Worm (Caenorhabditis elegans) whole organism, late embryonic: ENCODE data around the gene mpk-1.

Experiments
- C08G9.2 ChIP-seq: sonication (generic microtip); optimal IDR thresholded peaks from 2 replicates; lab custom pipeline; 2016; ENCODE audit warnings: mild to moderate bottlenecking, missing genetic modification characterization, moderate library complexity, missing compliant biosample characterization
- F13H6.1 ChIP-seq: sonication (generic microtip); optimal IDR thresholded peaks from 2 replicates; lab custom pipeline; 2016; ENCODE audit warnings: missing genetic modification characterization, missing compliant biosample characterization
- K02D7.2 ChIP-seq: sonication (generic microtip); optimal IDR thresholded peaks from 2 replicates; lab custom pipeline; 2017; ENCODE audit warnings: mild to moderate bottlenecking, missing genetic modification characterization, missing compliant biosample characterization
- K09A11.1 ChIP-seq: sonication (generic microtip); optimal IDR thresholded peaks from 2 replicates; lab custom pipeline; 2017; ENCODE audit warnings: antibody characterized with exemption, mild to moderate bottlenecking, missing genetic modification characterization, missing compliant biosample characterization; ENCODE audit not compliant: insufficient read depth
- ama-1 ChIP-seq: fragments of 150-350 bp; optimal IDR thresholded peaks from 2 replicates; lab custom pipeline; 2014
- ceh-14 ChIP-seq: sonication (generic microtip); optimal IDR thresholded peaks from 2 replicates; lab custom pipeline; 2016; ENCODE audit warnings: missing genotype, missing genetic modification characterization, missing compliant biosample characterization
- ceh-19 ChIP-seq: fragments of 200-800 bp; sonication (Bioruptor generic); optimal IDR thresholded peaks from 2 replicates; lab custom pipeline; 2018; ENCODE audit warnings: mild to moderate bottlenecking, missing genetic modification characterization, missing compliant biosample characterization
- ceh-22 ChIP-seq: sonication (generic microtip); optimal IDR thresholded peaks from 2 replicates; lab custom pipeline; 2017; ENCODE audit warnings: missing biosample characterization, missing genetic modification characterization
- ceh-31 ChIP-seq: sonication (generic microtip); optimal IDR thresholded peaks from 2 replicates; lab custom pipeline; 2016; ENCODE audit warnings: missing genetic modification characterization, missing compliant biosample characterization
- ceh-34 ChIP-seq: sonication (generic microtip); optimal IDR thresholded peaks from 2 replicates; lab custom pipeline; 2016; ENCODE audit warnings: mild to moderate bottlenecking, missing genetic modification characterization, missing compliant biosample characterization
- ceh-45 ChIP-seq: fragments of 200-800 bp; sonication (Bioruptor generic); IDR thresholded peaks from 2 replicates; pipeline ENCODE4 v1.3.6; 2022; ENCODE audit warnings: missing genetic modification reagents, missing genetic modification characterization, missing compliant biosample characterization
- ceh-6 ChIP-seq: fragments of 200-800 bp; sonication (Bioruptor generic); optimal IDR thresholded peaks from 2 replicates; lab custom pipeline; 2018; ENCODE audit warnings: mild to moderate bottlenecking, missing genetic modification characterization, missing compliant biosample characterization
- ceh-9 ChIP-seq: sonication (generic microtip); optimal IDR thresholded peaks from 2 replicates; lab custom pipeline; 2016; ENCODE audit warnings: mild to moderate bottlenecking, missing genetic modification characterization, inconsistent platforms, missing compliant biosample characterization
- che-1 ChIP-seq: sonication (generic microtip); optimal IDR thresholded peaks from 2 replicates; lab custom pipeline; 2016; ENCODE audit warnings: mild to moderate bottlenecking, missing genetic modification characterization, missing compliant biosample characterization
- elt-2 ChIP-seq: sonication (generic microtip); optimal IDR thresholded peaks from 2 replicates; lab custom pipeline; 2016; ENCODE audit warnings: missing genetic modification reagents, missing genetic modification characterization, missing compliant biosample characterization
- ets-4 ChIP-seq: sonication (generic microtip); optimal IDR thresholded peaks from 2 replicates; lab custom pipeline; 2016; ENCODE audit warnings: missing genetic modification characterization, missing compliant biosample characterization
- fkh-10 ChIP-seq: fragments of 150-350 bp; optimal IDR thresholded peaks from 2 replicates; lab custom pipeline; 2014; ENCODE audit warnings: missing biosample characterization, missing genetic modification reagents, missing genetic modification characterization
- hlh-13 ChIP-seq: fragments of 200-800 bp; sonication (Bioruptor generic); optimal IDR thresholded peaks from 2 replicates; lab custom pipeline; 2018; ENCODE audit warnings: mild to moderate bottlenecking, missing genetic modification characterization, missing compliant biosample characterization
- hlh-15 ChIP-seq: sonication (generic microtip); optimal IDR thresholded peaks from 2 replicates; lab custom pipeline; 2016; ENCODE audit warnings: missing genetic modification characterization, missing compliant biosample characterization
- hlh-30 ChIP-seq: sonication (generic microtip); optimal IDR thresholded peaks from 2 replicates; lab custom pipeline; 2017; ENCODE audit warnings: antibody characterized with exemption, missing genetic modification characterization, missing compliant biosample characterization; ENCODE audit not compliant: insufficient read depth
- hlh-8 ChIP-seq: sonication (generic microtip); optimal IDR thresholded peaks from 2 replicates; lab custom pipeline; 2016; ENCODE audit warnings: missing genotype, missing genetic modification characterization, missing compliant biosample characterization
- lin-11 ChIP-seq: fragments of 200-800 bp; sonication (Bioruptor generic); optimal IDR thresholded peaks from 2 replicates; lab custom pipeline; 2018; ENCODE audit warnings: mild to moderate bottlenecking, missing genetic modification characterization, missing compliant biosample characterization
- madf-2 ChIP-seq: sonication (generic microtip); optimal IDR thresholded peaks from 2 replicates; lab custom pipeline; 2017; ENCODE audit warnings: missing genetic modification characterization, missing compliant biosample characterization
- mec-3 ChIP-seq: sonication (generic microtip); optimal IDR thresholded peaks from 2 replicates; lab custom pipeline; 2016; ENCODE audit warnings: borderline replicate concordance, missing genetic modification characterization, missing compliant biosample characterization
- nfya-1 ChIP-seq: sonication (generic microtip); optimal IDR thresholded peaks from 2 replicates; lab custom pipeline; 2017; ENCODE audit warnings: missing genetic modification characterization, mild to moderate bottlenecking, missing compliant biosample characterization, antibody characterized with exemption, moderate library complexity
- nhr-11 ChIP-seq: fragments of 150-350 bp; optimal IDR thresholded peaks from 2 replicates; lab custom pipeline; 2014; ENCODE audit warnings: missing biosample characterization, missing genetic modification characterization
- pag-3 ChIP-seq: sonication (generic microtip); optimal IDR thresholded peaks from 2 replicates; lab custom pipeline; 2016; ENCODE audit warnings: missing compliant biosample characterization, missing genetic modification characterization, borderline replicate concordance
- pat-9 ChIP-seq: fragments of 200-800 bp; sonication (Bioruptor generic); optimal IDR thresholded peaks from 2 replicates; lab custom pipeline; 2018; ENCODE audit warnings: mild to moderate bottlenecking, missing genetic modification characterization, moderate library complexity, missing compliant biosample characterization
- ref-2 ChIP-seq: sonication (generic microtip); optimal IDR thresholded peaks from 2 replicates; lab custom pipeline; 2016; ENCODE audit warnings: missing genetic modification characterization, missing compliant biosample characterization
- rnt-1 ChIP-seq: sonication (generic microtip); optimal IDR thresholded peaks from 2 replicates; lab custom pipeline; 2016; ENCODE audit warnings: missing genetic modification characterization, missing compliant biosample characterization
- sdc-2 ChIP-seq: sonication (generic microtip); optimal IDR thresholded peaks from 2 replicates; lab custom pipeline; 2016; ENCODE audit warnings: missing genotype, missing genetic modification characterization, missing compliant biosample characterization
- tbx-2 ChIP-seq: sonication (generic microtip); optimal IDR thresholded peaks from 2 replicates; lab custom pipeline; 2016; ENCODE audit warnings: missing genetic modification characterization, missing compliant biosample characterization
- tbx-7 ChIP-seq: sonication (generic microtip); optimal IDR thresholded peaks from 2 replicates; lab custom pipeline; 2016; ENCODE audit warnings: missing genotype, missing genetic modification characterization, missing compliant biosample characterization
- unc-3 ChIP-seq, 2 experiments: fragments of 200-800 bp in 1 of 2; sonication (Bioruptor generic) in 1 of 2; sonication (generic microtip) in 1 of 2; conservative IDR thresholded peaks in 1 of 2; optimal IDR thresholded peaks in 1 of 2; 2 replicates each; pipeline versions ENCODE4 v1.3.6 to Lab custom; 2016 to 2022; ENCODE audit warnings: missing compliant biosample characterization in 2 of 2, missing genetic modification characterization in 2 of 2, missing genetic modification reagents in 1 of 2
- unc-86 ChIP-seq: sonication (generic microtip); optimal IDR thresholded peaks from 2 replicates; lab custom pipeline; 2016; ENCODE audit warnings: missing genetic modification characterization, missing compliant biosample characterization

Gene mpk-1

DNA sequence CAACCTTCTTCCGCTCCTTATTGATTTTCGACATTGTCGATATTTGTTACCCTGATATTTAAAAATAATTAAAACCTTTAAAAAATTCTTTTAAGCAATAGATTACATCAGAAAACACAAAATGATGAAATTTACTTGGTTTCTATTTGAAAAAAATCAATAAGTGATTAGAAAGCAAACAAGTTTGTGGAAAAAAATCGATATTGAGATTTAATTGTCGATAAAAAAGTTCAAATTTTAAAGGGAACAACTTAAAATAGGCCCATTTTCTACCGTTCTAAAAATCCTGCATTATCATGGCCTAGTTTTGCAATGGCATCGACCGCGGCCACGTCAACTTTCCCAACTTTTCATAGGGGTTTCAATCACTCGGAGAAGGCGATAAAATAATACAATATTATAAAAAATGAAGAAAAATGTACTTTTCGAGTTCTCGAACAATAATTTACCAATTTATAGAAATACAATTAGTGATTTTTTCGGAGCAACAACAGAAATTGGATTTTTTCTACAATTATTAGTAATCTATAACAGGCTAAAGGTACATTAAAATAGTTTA is 41.1 kb downstream of the mpk-1 start, which contains the start of gene lars-1:
lars-1 (minus strand) TSS at position 51 of the 559 bp plus-strand sequence.
- TF ChIP-seq sdc-2 (tag; lab: Kevin White, UChicago): no peak
- TF ChIP-seq, all 69 proteins: peak for 0

DNA sequence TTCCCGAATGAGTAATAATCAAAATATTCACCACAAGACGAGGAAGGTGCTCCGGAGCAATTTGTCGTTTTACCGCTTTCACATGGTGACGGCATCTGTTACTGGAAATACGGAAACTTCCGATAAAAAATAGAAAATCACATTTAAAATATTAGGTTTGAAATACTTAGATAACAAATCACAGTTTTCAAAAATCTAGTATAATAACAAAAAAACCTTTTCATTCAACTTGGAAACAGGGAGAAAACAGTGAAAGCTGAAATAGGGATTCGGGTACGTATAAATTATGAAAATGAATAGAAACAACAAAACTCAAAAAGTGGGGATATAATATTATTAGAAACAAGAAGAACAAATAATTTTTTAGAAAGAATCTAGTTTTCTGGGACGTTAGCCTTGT is 46.6 kb downstream of the mpk-1 start, which contains the start of gene C16C10.1:
C16C10.1 (minus strand) TSS at position 101 of the 400 bp plus-strand sequence.
- TF ChIP-seq madf-2 (no peak), hlh-13 (no peak), unc-3 (GFP tag; conservative IDR thresholded peaks at IDR 0.05; lab: Robert Waterston, UW) (no peak), unc-3 (tag; optimal IDR thresholded peaks at IDR 0.05; lab: Kevin White, UChicago) (no peak), hlh-15 (tag; lab: Kevin White, UChicago) (no peak), pag-3 (tag; lab: Kevin White, UChicago) (no peak), C08G9.2 (tag; lab: Kevin White, UChicago) (no peak), pat-9 (tag; lab: Kevin White, UChicago) (no peak), ceh-19 (GFP tag; lab: Kevin White, UChicago) (no peak), mec-3 (tag; lab: Kevin White, UChicago) (no peak), ama-1 (no peak), K09A11.1 (tag; lab: Kevin White, UChicago) (no peak), unc-86 (tag; lab: Kevin White, UChicago) (no peak), F13H6.1 (tag; lab: Kevin White, UChicago) (no peak), rnt-1 (tag; lab: Kevin White, UChicago) (no peak)

DNA sequence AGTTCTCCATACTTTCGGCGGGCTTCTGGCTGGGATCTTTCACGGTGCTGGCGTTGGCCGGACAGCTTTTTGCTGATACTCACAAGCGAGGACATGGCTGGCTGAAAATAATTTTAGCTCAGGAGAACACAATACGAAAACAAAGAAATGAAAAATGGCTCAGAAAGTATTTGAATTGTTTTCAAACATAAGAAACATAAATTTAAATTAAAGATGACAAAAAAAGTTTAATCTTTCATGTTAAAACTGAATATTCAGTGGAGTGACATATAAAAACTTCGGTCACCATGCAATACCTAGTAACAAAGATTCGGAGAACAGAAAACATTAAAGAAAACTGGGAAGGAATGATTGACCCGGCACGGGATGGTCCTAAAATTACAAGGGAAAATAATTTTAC is 49.3 kb downstream of the mpk-1 start, which contains the start of gene C16C10.2:
C16C10.2 (minus strand) TSS at position 101 of the 400 bp plus-strand sequence.
- no peak for TF ChIP-seq ceh-14 (tag; lab: Kevin White, UChicago)
- TF ChIP-seq hlh-15 (tag; lab: Kevin White, UChicago): no peak

DNA sequence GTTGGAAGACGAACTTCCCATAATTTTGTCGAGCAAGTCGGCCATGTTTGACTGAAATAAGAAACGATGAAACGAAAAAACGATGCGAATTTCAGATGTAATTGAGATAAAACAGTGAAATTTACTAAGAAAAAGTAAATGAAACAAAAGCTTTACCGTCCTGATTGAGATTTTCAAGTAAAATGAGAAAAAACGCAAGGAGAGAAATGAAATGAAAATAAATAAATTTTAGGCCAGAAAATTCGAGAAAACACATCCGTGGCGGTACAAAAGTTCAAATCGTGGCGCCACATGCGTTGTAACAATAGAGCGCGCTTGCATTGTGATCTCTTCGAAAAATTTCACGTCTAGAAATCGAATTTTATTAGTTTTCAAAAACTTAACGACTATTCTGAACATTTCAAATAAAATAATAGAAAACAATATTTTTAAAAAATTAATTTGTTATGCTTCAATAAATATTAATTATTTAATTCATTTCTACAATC is 51.8 kb downstream of the mpk-1 start, which contains the start of the genes hrde-1 and C16C10.13:
hrde-1 (minus strand) TSS at position 51 of the 488 bp plus-strand sequence.
C16C10.13 (plus strand) TSS at position 332 of the 488 bp plus-strand sequence.
- TF ChIP-seq hlh-13 (no peak), ceh-9 (tag; lab: Kevin White, UChicago) (no peak), ceh-22 (tag; lab: Kevin White, UChicago) (no peak), tbx-7 (tag; lab: Kevin White, UChicago) (no peak), ceh-19 (GFP tag; lab: Kevin White, UChicago) (no peak), ceh-6 (GFP tag; lab: Kevin White, UChicago) (no peak), ceh-31 (tag; lab: Kevin White, UChicago) (no peak), nhr-11 (no peak), tbx-2 (tag; lab: Kevin White, UChicago) (no peak)

DNA sequence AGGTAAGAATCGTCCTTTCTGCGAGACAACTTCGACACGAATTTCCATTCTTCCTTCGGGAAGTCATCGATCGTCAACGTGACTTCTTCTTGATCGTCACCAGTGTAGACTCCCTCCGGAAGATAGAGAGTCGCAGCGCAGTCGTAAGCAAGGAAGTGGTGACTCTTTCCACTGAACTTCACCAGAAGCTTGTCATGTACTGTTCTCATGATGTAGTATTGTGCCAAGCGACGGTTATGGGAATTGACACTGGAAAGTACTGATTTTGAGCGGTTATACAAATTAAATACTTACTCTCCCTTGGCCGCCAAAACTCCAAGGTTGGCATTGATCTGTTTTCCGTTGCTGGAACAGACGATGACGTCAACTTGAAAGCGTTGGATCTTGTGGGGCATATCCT is 52.4 kb downstream of the mpk-1 start:
- TF ChIP-seq ets-4 (tag; lab: Kevin White, UChicago) (no peak), ceh-31 (tag; lab: Kevin White, UChicago) (no peak), hlh-13 (no peak), ceh-9 (tag; lab: Kevin White, UChicago) (no peak), mec-3 (tag; lab: Kevin White, UChicago) (no peak), che-1 (tag; lab: Kevin White, UChicago) (no peak), fkh-10 (GFP tag; lab: Kevin White, UChicago) (no peak), nfya-1 (tag; lab: Kevin White, UChicago) (no peak), ceh-45 (GFP tag; lab: Robert Waterston, UW) (no peak), elt-2 (no peak)

DNA sequence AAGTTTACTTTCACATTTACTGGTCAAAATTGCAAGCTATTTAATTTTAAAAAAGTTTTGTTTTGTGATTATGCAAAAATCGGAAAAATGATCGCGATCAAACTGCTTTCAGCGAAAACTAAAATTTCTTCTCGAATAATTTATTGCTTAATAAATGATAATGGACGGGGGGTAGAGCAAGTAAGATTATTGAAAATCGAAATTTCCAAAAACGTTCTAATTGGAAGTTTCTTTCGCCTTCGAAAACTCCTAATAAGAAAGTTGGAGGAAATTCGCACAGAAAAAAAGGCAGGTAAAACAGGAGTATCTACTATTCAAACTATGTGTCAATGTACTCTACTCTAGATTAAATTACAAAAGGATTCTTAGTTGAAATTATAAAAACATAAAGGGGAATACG is 55.7 kb downstream of the mpk-1 start:
- no peak for TF ChIP-seq hlh-8 (tag; lab: Kevin White, UChicago)
- TF ChIP-seq lin-11 (tag; lab: Kevin White, UChicago): no peak
- no peak for TF ChIP-seq hlh-30
- no peak for TF ChIP-seq K02D7.2 (tag; lab: Kevin White, UChicago)
- no peak for TF ChIP-seq ceh-34 (tag; lab: Kevin White, UChicago)
- TF ChIP-seq ref-2 (tag; lab: Kevin White, UChicago): no peak
- TF ChIP-seq tbx-7 (tag; lab: Kevin White, UChicago): no peak
